Fruit fly (Drosophila melanogaster): ENCODE data around the gene CG14089.
A peak's percentile ranks its signal among the peaks of the same experiment; 100 is the strongest.

The CG14089 gene

DNA sequence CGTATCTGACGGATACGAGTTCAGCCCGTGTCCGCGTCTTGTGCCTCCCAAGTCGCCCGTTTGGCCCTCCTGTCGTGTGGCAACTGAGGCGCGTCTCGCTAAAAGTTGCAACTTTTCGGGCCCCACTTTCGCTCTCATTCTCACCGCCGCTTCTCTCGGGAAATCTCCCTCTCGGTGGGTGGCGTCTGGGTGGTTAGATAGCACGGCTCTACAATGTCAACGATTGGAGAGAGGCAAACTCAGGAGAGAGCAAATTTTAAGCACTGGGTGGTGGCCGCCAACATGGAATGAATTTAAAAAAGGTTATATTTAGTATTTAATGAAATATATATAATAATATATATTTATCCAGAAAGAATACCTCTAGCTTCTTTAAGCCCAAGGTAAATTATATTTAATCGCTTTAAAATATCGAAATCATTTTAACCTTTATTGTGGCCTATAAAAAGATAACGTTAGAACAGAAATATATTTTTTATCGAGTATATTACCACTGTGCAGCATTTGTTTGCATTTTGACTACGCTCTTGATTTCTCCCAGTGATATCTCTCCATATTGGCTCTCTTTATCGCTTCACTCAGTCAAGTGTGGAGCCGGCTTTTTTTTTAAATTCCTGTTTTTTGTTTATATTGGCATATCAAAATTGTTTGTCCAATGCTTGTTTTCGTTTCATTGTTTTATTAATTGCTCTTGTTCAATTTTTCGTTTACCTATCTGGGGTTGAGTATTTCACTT, 12.0 kb upstream of the CG14089 start, which contains the start of gene Gbs-76A (continued):
- TF ChIP-seq CG9437 (GFP tag; optimal IDR thresholded peaks at IDR 0.05): peak; percentile 79
- no peak for TF ChIP-seq CG4282 (GFP tag; optimal IDR thresholded peaks at IDR 0.05)
- TF ChIP-seq CG11695 (GFP tag; IDR thresholded peaks at IDR 0.05): peak; percentile 77; the same call in 2 of the 3 replicates
- no peak for TF ChIP-seq her (GFP tag; optimal IDR thresholded peaks at IDR 0.05)
- no peak for TF ChIP-seq CG18764 (GFP tag; optimal IDR thresholded peaks at IDR 0.05)
- TF ChIP-seq CG8765 (GFP tag; IDR thresholded peaks at IDR 0.05): no peak
- peak; percentile 79 for TF ChIP-seq CG6683 (GFP tag; optimal IDR thresholded peaks at IDR 0.05)
- TF ChIP-seq CG9215 (GFP tag; IDR thresholded peaks at IDR 0.05): peak; percentile 70
- peak; percentile 51 for TF ChIP-seq CG6654 (GFP tag; optimal IDR thresholded peaks at IDR 0.05)
- peak; percentile 79 for TF ChIP-seq D19A (tag; optimal IDR thresholded peaks at IDR 0.05)
- no peak for TF ChIP-seq Tbp (GFP tag; optimal IDR thresholded peaks at IDR 0.05)
- TF ChIP-seq wdn (GFP tag; IDR thresholded peaks at IDR 0.05): peak; percentile 49; the same call in 1 of the 2 replicates
- peak; percentile 77 for TF ChIP-seq CG32532 (GFP tag; IDR thresholded peaks at IDR 0.05)
- TF ChIP-seq CG2120 (GFP tag; optimal IDR thresholded peaks at IDR 0.05): peak; percentile 66
- TF ChIP-seq onecut (GFP tag; IDR thresholded peaks at IDR 0.05): peak; percentile 63; the same call in 1 of the 2 replicates
- peak; percentile 87 for TF ChIP-seq CG10979 (tag; optimal IDR thresholded peaks at IDR 0.05)
- no peak for TF ChIP-seq pan (optimal IDR thresholded peaks at IDR 0.05)
- TF ChIP-seq pan (GFP tag; optimal IDR thresholded peaks at IDR 0.05 in 1 of 2, IDR thresholded peaks at IDR 0.05 in 1 of 2): peak in 1 of 2 experiments; percentile 78
- TF ChIP-seq lilli (GFP tag; optimal IDR thresholded peaks at IDR 0.05): peak; percentile 7
- no peak for TF ChIP-seq Ets97D (GFP tag; optimal IDR thresholded peaks at IDR 0.05)
- peak; percentile 92 for TF ChIP-seq CG15269 (tag; optimal IDR thresholded peaks at IDR 0.05)
- peak; percentile 88 for TF ChIP-seq phol (tag; optimal IDR thresholded peaks at IDR 0.05)
- no peak for TF ChIP-seq MESR4 (GFP tag; optimal IDR thresholded peaks at IDR 0.05)
- peak; percentile 91 for TF ChIP-seq lab (GFP tag; optimal IDR thresholded peaks at IDR 0.05)
- TF ChIP-seq chif (GFP tag; optimal IDR thresholded peaks at IDR 0.05): no peak
- TF ChIP-seq otp (GFP tag; IDR thresholded peaks at IDR 0.05): 0 out of 3 replicates have a peak, but pooled peaks have one; percentile 47
- TF ChIP-seq sens (GFP tag): peak; percentile 89
- TF ChIP-seq pb (GFP tag; optimal IDR thresholded peaks at IDR 0.05): no peak
- TF ChIP-seq Max (GFP tag; optimal IDR thresholded peaks at IDR 0.05): peak; percentile 38
- no peak for TF ChIP-seq jing (GFP tag; optimal IDR thresholded peaks at IDR 0.05)
- TF ChIP-seq fd102C (GFP tag; optimal IDR thresholded peaks at IDR 0.05): no peak
- peak; percentile 76 for TF ChIP-seq Ada2b (GFP tag; IDR thresholded peaks at IDR 0.05)
- no peak for TF ChIP-seq bowl (GFP tag; IDR thresholded peaks at IDR 0.05)
- peak; percentile 86 for TF ChIP-seq nerfin-1 (tag; optimal IDR thresholded peaks at IDR 0.05)
- peak; percentile 75 for TF ChIP-seq Nf-YB (GFP tag; optimal IDR thresholded peaks at IDR 0.05)
- TF ChIP-seq pho (GFP tag; optimal IDR thresholded peaks at IDR 0.05): peak; percentile 50
- TF ChIP-seq CG12071 (GFP tag; optimal IDR thresholded peaks at IDR 0.05): no peak
- TF ChIP-seq Mrtf (GFP tag; IDR thresholded peaks at IDR 0.05): 0 out of 3 replicates have a peak, but pooled peaks have one; percentile 48
- TF ChIP-seq CG10267 (tag; optimal IDR thresholded peaks at IDR 0.05): peak; percentile 76
- peak; percentile 27; the same call in 1 of the 2 replicates for TF ChIP-seq ranshi (GFP tag; IDR thresholded peaks at IDR 0.05)
- no peak for TF ChIP-seq CG11398 (GFP tag; optimal IDR thresholded peaks at IDR 0.05)
- TF ChIP-seq CG12219 (GFP tag; optimal IDR thresholded peaks at IDR 0.05): peak; percentile 60
- TF ChIP-seq tin (GFP tag; optimal IDR thresholded peaks at IDR 0.05): peak; percentile 42
- TF ChIP-seq CG4820 (GFP tag; optimal IDR thresholded peaks at IDR 0.05): peak; percentile 36
- peak; percentile 79 for TF ChIP-seq CG6254 (GFP tag; optimal IDR thresholded peaks at IDR 0.05)
- no peak for TF ChIP-seq CG15479 (GFP tag; optimal IDR thresholded peaks at IDR 0.05)
- TF ChIP-seq Hmx (GFP tag; optimal IDR thresholded peaks at IDR 0.05): no peak
- TF ChIP-seq Fer3 (tag; optimal IDR thresholded peaks at IDR 0.05): peak; percentile 85
- no peak for TF ChIP-seq CG11085 (GFP tag; IDR thresholded peaks at IDR 0.05)
- TF ChIP-seq CG3995 (GFP tag; optimal IDR thresholded peaks at IDR 0.05): no peak
